Worm (Caenorhabditis elegans) whole organism, L4/young adult: ENCODE data around the gene M02D8.7.

Source experiments
- W03F9.2 ChIP-seq: fragments of 150-350 bp; optimal IDR thresholded peaks from 2 replicates; lab custom pipeline; 2014; ENCODE audit warnings: missing biosample characterization, missing genetic modification characterization
- dao-5 ChIP-seq: sonication (generic microtip); optimal IDR thresholded peaks from 2 replicates; lab custom pipeline; 2016; ENCODE audit warnings: missing genotype, missing genetic modification characterization, moderate library complexity, missing compliant biosample characterization
- him-1 ChIP-seq: sonication (generic microtip); optimal IDR thresholded peaks from 2 replicates; lab custom pipeline; 2016; ENCODE audit warnings: missing genotype, missing genetic modification reagents, missing genetic modification characterization, missing compliant biosample characterization

The M02D8.7 gene

ce11 chrX:8723127-8723600, 19.6 kb downstream of the M02D8.7 start, which contains the start of gene tnt-2:
tnt-2 (minus strand) TSS chrX:8723550.
- TF ChIP-seq him-1 (tag; lab: Kevin White, UChicago) (no peak), dao-5 (tag; lab: Kevin White, UChicago) (no peak), W03F9.2 (no peak)

- TF ChIP-seq him-1 (tag; lab: Kevin White, UChicago) (no peak), dao-5 (tag; lab: Kevin White, UChicago) (no peak)
Measured at ce11 chrX:8721273-8721672, 21.5 kb downstream of the M02D8.7 start.

ce11 chrX:8720658-8721057, 22.1 kb downstream of the M02D8.7 start, which contains the start of gene F53A9.9:
F53A9.9 (minus strand) TSS chrX:8720758.
- TF ChIP-seq W03F9.2 (no peak), him-1 (tag; lab: Kevin White, UChicago) (no peak), dao-5 (tag; lab: Kevin White, UChicago) (no peak)

ce11 chrX:8719888-8720287, 22.9 kb downstream of the M02D8.7 start:
- TF ChIP-seq W03F9.2 (no peak), dao-5 (tag; lab: Kevin White, UChicago) (no peak), him-1 (tag; lab: Kevin White, UChicago) (no peak)

- TF ChIP-seq him-1 (tag; lab: Kevin White, UChicago) (no peak), W03F9.2 (no peak), dao-5 (tag; lab: Kevin White, UChicago) (no peak)
Measured at ce11 chrX:8718856-8719255, 23.9 kb downstream of the M02D8.7 start, which contains the start of gene F53A9.8. F53A9.8 (minus strand) TSS chrX:8718904.

ce11 chrX:8718153-8718552, 24.6 kb downstream of the M02D8.7 start:
- TF ChIP-seq dao-5 (tag; lab: Kevin White, UChicago) (no peak), him-1 (tag; lab: Kevin White, UChicago) (no peak), W03F9.2 (no peak)

ce11 chrX:8716822-8717221, 26.0 kb downstream of the M02D8.7 start, which contains the start of gene F53A9.7:
F53A9.7 (minus strand) TSS chrX:8716922.
- TF ChIP-seq W03F9.2, result no peak
- TF ChIP-seq dao-5 (tag; lab: Kevin White, UChicago), result no peak
- TF ChIP-seq him-1 (tag; lab: Kevin White, UChicago), result no peak

ce11 chrX:8714845-8715244, 28.0 kb downstream of the M02D8.7 start:
- TF ChIP-seq W03F9.2 (no peak), him-1 (tag; lab: Kevin White, UChicago) (no peak), dao-5 (tag; lab: Kevin White, UChicago) (no peak)

ce11 chrX:8713754-8714295, 29.0 kb downstream of the M02D8.7 start, which contains the start of gene F53A9.6:
F53A9.6 (minus strand) TSS chrX:8713804.
- TF ChIP-seq him-1 (tag; lab: Kevin White, UChicago), result no peak
- no peak for TF ChIP-seq dao-5 (tag; lab: Kevin White, UChicago)
- no peak for TF ChIP-seq W03F9.2

- TF ChIP-seq him-1 (tag; lab: Kevin White, UChicago), result no peak
- no peak for TF ChIP-seq dao-5 (tag; lab: Kevin White, UChicago)
- TF ChIP-seq W03F9.2, result no peak
Measured at ce11 chrX:8712662-8713061, 30.1 kb downstream of the M02D8.7 start.

ce11 chrX:8711141-8711645, 31.6 kb downstream of the M02D8.7 start, which contains the start of gene F53A9.1:
F53A9.1 (plus strand) TSS chrX:8711595.
- TF ChIP-seq him-1 (tag; lab: Kevin White, UChicago) (no peak), dao-5 (tag; lab: Kevin White, UChicago) (no peak), W03F9.2 (no peak)

ce11 chrX:8709424-8709823, 33.4 kb downstream of the M02D8.7 start, which contains the start of gene kreg-1:
kreg-1 (plus strand) TSS chrX:8709764.
- TF ChIP-seq him-1 (tag; lab: Kevin White, UChicago) (no peak), dao-5 (tag; lab: Kevin White, UChicago) (no peak), W03F9.2 (no peak)

- TF ChIP-seq dao-5 (tag; lab: Kevin White, UChicago) (no peak), him-1 (tag; lab: Kevin White, UChicago) (no peak), W03F9.2 (no peak)
Measured at ce11 chrX:8708053-8708452, 34.7 kb downstream of the M02D8.7 start, which contains the start of gene F53A9.3. F53A9.3 (plus strand) TSS chrX:8708353.

- TF ChIP-seq dao-5 (tag; lab: Kevin White, UChicago) (no peak), W03F9.2 (no peak), him-1 (tag; lab: Kevin White, UChicago) (no peak)
Measured at ce11 chrX:8704830-8705229, 38.0 kb downstream of the M02D8.7 start.
